Worm (Caenorhabditis elegans): ENCODE results near the gene gpd-1.

The gpd-1 gene

ce11 chrII:10388041-10388706, 5.8 kb upstream of the gpd-1 start:
- TF ChIP-seq daf-8 (GFP tag; IDR thresholded peaks at IDR 0.05) (no peak), ceh-62 (tag; optimal IDR thresholded peaks at IDR 0.05) (no peak), D1046.2 (GFP tag; IDR thresholded peaks at IDR 0.05) (no peak), lin-1 (GFP tag; IDR thresholded peaks at IDR 0.05) (no peak), php-3 (GFP tag; IDR thresholded peaks at IDR 0.05) (no peak), mes-2 (tag; optimal IDR thresholded peaks at IDR 0.05; ENCODE audit: poor library complexity, severe bottlenecking) (peak; percentile 90), nhr-111 (GFP tag; optimal IDR thresholded peaks at IDR 0.05) (no peak), vab-7 (GFP tag; IDR thresholded peaks at IDR 0.05) (peak; percentile 44; the same call in 1 of the 2 replicates), arid-1 (GFP tag; conservative IDR thresholded peaks at IDR 0.05) (peak; percentile 53; the same call in 1 of the 2 replicates), zag-1 (tag; optimal IDR thresholded peaks at IDR 0.05) (no peak), nhr-76 (tag; optimal IDR thresholded peaks at IDR 0.05) (no peak), F37D6.2 (tag; optimal IDR thresholded peaks at IDR 0.05) (peak; percentile 14), Y48G9A.11 (GFP tag; IDR thresholded peaks at IDR 0.05) (no peak), nhr-48 (tag; optimal IDR thresholded peaks at IDR 0.05) (peak; percentile 46), spr-3 (GFP tag; optimal IDR thresholded peaks at IDR 0.05) (no peak), T20F7.1 (GFP tag; optimal IDR thresholded peaks at IDR 0.05) (peak; percentile 57), duxl-1 (tag; optimal IDR thresholded peaks at IDR 0.05; ENCODE audit: poor library complexity) (peak; percentile 59), nhr-102 (tag; optimal IDR thresholded peaks at IDR 0.05) (peak; percentile 43), zip-2 (tag; optimal IDR thresholded peaks at IDR 0.05) (peak; percentile 21), nhr-237 (tag; optimal IDR thresholded peaks at IDR 0.05) (no peak), daf-12 (tag; optimal IDR thresholded peaks at IDR 0.05) (no peak), unc-130 (GFP tag; optimal IDR thresholded peaks at IDR 0.05) (peak; percentile 31), ceh-20 (GFP tag; IDR thresholded peaks at IDR 0.05) (no peak), ama-1 (optimal IDR thresholded peaks at IDR 0.05) (peak; percentile 70), aly-2 (tag; optimal IDR thresholded peaks at IDR 0.05) (no peak), lir-3 (tag; optimal IDR thresholded peaks at IDR 0.05) (no peak), lin-38 (GFP tag; IDR thresholded peaks at IDR 0.05) (peak; percentile 73), pha-4 (GFP tag; IDR thresholded peaks at IDR 0.05) (peak; percentile 40; the same call in 1 of the 2 replicates), pha-4 (tag; optimal IDR thresholded peaks at IDR 0.05) (no peak), nhr-77 (tag; optimal IDR thresholded peaks at IDR 0.05) (peak; percentile 41), pqm-1 (tag; optimal IDR thresholded peaks at IDR 0.05) (peak; percentile 16), lin-39 (tag; optimal IDR thresholded peaks at IDR 0.05) (no peak), ceh-82 (tag; optimal IDR thresholded peaks at IDR 0.05) (no peak), snpc-4 (tag; optimal IDR thresholded peaks at IDR 0.05) (no peak), F26F4.8 (GFP tag; conservative IDR thresholded peaks at IDR 0.05) (no peak), saeg-2 (GFP tag; IDR thresholded peaks at IDR 0.05) (no peak), hif-1 (tag; optimal IDR thresholded peaks at IDR 0.05) (peak in 1 of 2 experiments; percentile 65), hlh-30 (tag; optimal IDR thresholded peaks at IDR 0.05; ENCODE audit: insufficient read depth) (peak; percentile 67), dmd-8 (GFP tag; IDR thresholded peaks at IDR 0.05) (no peak), mxl-2 (GFP tag; conservative IDR thresholded peaks at IDR 0.05) (peak; percentile 92), R02D3.7 (tag; optimal IDR thresholded peaks at IDR 0.05) (peak; percentile 99), Y75B8A.6 (GFP tag; IDR thresholded peaks at IDR 0.05) (no peak), cey-2 (tag; optimal IDR thresholded peaks at IDR 0.05; ENCODE audit: borderline replicate concordance, insufficient read depth) (no peak), mep-1 (tag; optimal IDR thresholded peaks at IDR 0.05) (peak; percentile 93), sdz-12 (GFP tag; optimal IDR thresholded peaks at IDR 0.05) (no peak), snpc-1.2 (GFP tag; IDR thresholded peaks at IDR 0.05) (no peak), aha-1 (tag) (peak; percentile 76), spr-1 (tag; optimal IDR thresholded peaks at IDR 0.05) (peak; percentile 25), fkh-10 (GFP tag; optimal IDR thresholded peaks at IDR 0.05) (peak; percentile 6), lin-15B (tag; optimal IDR thresholded peaks at IDR 0.05) (no peak), ceh-44 (GFP tag; IDR thresholded peaks at IDR 0.05) (no peak)

Data from whole organism, L4 larva.